Fruit fly (Drosophila melanogaster): ENCODE measurements around the gene CG31549.

DNA sequence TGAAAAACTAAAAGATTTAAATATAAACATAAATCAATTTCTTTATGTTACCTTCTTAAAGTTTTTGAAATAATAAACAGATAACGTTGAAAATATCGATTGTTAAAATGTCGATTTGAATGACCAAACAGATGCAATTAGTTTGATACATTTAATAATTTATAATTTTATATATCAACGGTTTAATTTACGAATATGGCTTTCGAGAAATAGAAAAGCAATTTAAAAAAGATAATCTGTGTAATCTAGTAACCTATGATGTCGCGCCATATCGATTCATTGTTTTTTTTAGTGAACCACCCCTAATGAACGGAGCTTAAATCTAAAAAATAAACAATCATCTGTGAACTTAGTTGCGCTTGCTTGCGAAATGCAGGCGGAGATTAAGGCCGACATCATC, 43.4 kb upstream of the CG31549 start, which contains the start of gene PolZ2:
- no peak for TF ChIP-seq CG8478 (optimal IDR thresholded peaks at IDR 0.05)
- TF ChIP-seq CTCF (optimal IDR thresholded peaks at IDR 0.05) = no peak
